Fruit fly (Drosophila melanogaster): Measurements from ENCODE around the gene Acbp1.
A peak's percentile ranks its signal among the peaks of the same experiment; 100 is the strongest.

Gene Acbp1

dm6 chr2L:8133772-8134386 is 28.4 kb downstream of the Acbp1 start (continued):
- TF ChIP-seq fu2 (GFP tag; optimal IDR thresholded peaks at IDR 0.05) (no peak), tup (GFP tag; optimal IDR thresholded peaks at IDR 0.05) (no peak), Dip2 (GFP tag; IDR thresholded peaks at IDR 0.05) (no peak), crp (GFP tag; optimal IDR thresholded peaks at IDR 0.05) (no peak), CG5953 (GFP tag; IDR thresholded peaks at IDR 0.05) (no peak), Med (GFP tag) (peak; percentile 66), CG1832 (GFP tag; optimal IDR thresholded peaks at IDR 0.05) (no peak), eve (GFP tag; optimal IDR thresholded peaks at IDR 0.05) (no peak), C15 (GFP tag; IDR thresholded peaks at IDR 0.05) (no peak), Ada2b (GFP tag; IDR thresholded peaks at IDR 0.05) (no peak), Dll (GFP tag; IDR thresholded peaks at IDR 0.05; ENCODE audit: partially characterized antibody) (peak; percentile 50; the same call in 1 of the 4 replicates), CG3726 (GFP tag; IDR thresholded peaks at IDR 0.05) (no peak), chn (GFP tag; optimal IDR thresholded peaks at IDR 0.05) (no peak), CG2116 (GFP tag; optimal IDR thresholded peaks at IDR 0.05) (peak; percentile 64), ase (GFP tag; IDR thresholded peaks at IDR 0.05) (no peak), vfl (GFP tag; optimal IDR thresholded peaks at IDR 0.05) (no peak), Asciz (GFP tag; optimal IDR thresholded peaks at IDR 0.05) (no peak), CG8281 (tag; optimal IDR thresholded peaks at IDR 0.05) (no peak), CG4424 (GFP tag; optimal IDR thresholded peaks at IDR 0.05) (no peak), CG7372 (GFP tag; IDR thresholded peaks at IDR 0.05) (no peak), Oli (tag; optimal IDR thresholded peaks at IDR 0.05) (no peak), MESR4 (GFP tag; optimal IDR thresholded peaks at IDR 0.05) (no peak), row (GFP tag; IDR thresholded peaks at IDR 0.05) (no peak), Hr51 (GFP tag; optimal IDR thresholded peaks at IDR 0.05) (no peak), CG2712 (tag; optimal IDR thresholded peaks at IDR 0.05) (no peak), CG34376 (GFP tag; optimal IDR thresholded peaks at IDR 0.05) (no peak), Fer2 (tag; optimal IDR thresholded peaks at IDR 0.05) (no peak), CG4854 (GFP tag; optimal IDR thresholded peaks at IDR 0.05) (no peak), lilli (GFP tag; optimal IDR thresholded peaks at IDR 0.05) (no peak), Hey (tag; optimal IDR thresholded peaks at IDR 0.05) (no peak), CG17385 (GFP tag; optimal IDR thresholded peaks at IDR 0.05) (no peak), CG10366 (GFP tag; IDR thresholded peaks at IDR 0.05) (no peak), D (optimal IDR thresholded peaks at IDR 0.05) (no peak), D (GFP tag; optimal IDR thresholded peaks at IDR 0.05) (no peak), sisA (GFP tag; IDR thresholded peaks at IDR 0.05) (no peak), Side (GFP tag; optimal IDR thresholded peaks at IDR 0.05) (no peak), Atf3 (GFP tag; optimal IDR thresholded peaks at IDR 0.05) (no peak), Gug (GFP tag; IDR thresholded peaks at IDR 0.05) (no peak), CG30431 (GFP tag; optimal IDR thresholded peaks at IDR 0.05) (no peak), E2f2 (GFP tag; IDR thresholded peaks at IDR 0.05) (peak; percentile 94), CG13287 (GFP tag; IDR thresholded peaks at IDR 0.05; ENCODE audit: partially characterized antibody) (peak; percentile 54; the same call in 1 of the 2 replicates), prd (optimal IDR thresholded peaks at IDR 0.05) (no peak), prd (GFP tag; IDR thresholded peaks at IDR 0.05) (no peak), pnt (GFP tag; optimal IDR thresholded peaks at IDR 0.05) (no peak), CG9817 (tag; optimal IDR thresholded peaks at IDR 0.05) (no peak), CG14710 (tag; optimal IDR thresholded peaks at IDR 0.05) (peak; percentile 57), ab (GFP tag; optimal IDR thresholded peaks at IDR 0.05) (no peak), klu (GFP tag; IDR thresholded peaks at IDR 0.05) (no peak), CG4617 (GFP tag; optimal IDR thresholded peaks at IDR 0.05; ENCODE audit: borderline replicate concordance) (no peak), CG15073 (GFP tag; optimal IDR thresholded peaks at IDR 0.05) (no peak), onecut (GFP tag; IDR thresholded peaks at IDR 0.05) (no peak), CG7928 (GFP tag; optimal IDR thresholded peaks at IDR 0.05) (no peak)

Measured in whole organism, embryonic.